Fruit fly (Drosophila melanogaster) whole organism, wandering third instar larva: ENCODE measurements around the gene CG14507.

ENCODE experiments used
- Abd-B ChIP-seq: fragments of >200 bp; optimal IDR thresholded peaks from 2 replicates; lab custom pipeline; 2017; ENCODE audit warnings: missing biosample characterization, missing genetic modification characterization
- CG32264 ChIP-seq: fragments of 200-800 bp; sonication (Bioruptor generic); optimal IDR thresholded peaks from 2 replicates; lab custom pipeline; 2016; ENCODE audit warnings: missing biosample characterization, missing genetic modification characterization
- CG9705 ChIP-seq: fragments of 200-800 bp; sonication (Bioruptor generic); optimal IDR thresholded peaks from 2 replicates; lab custom pipeline; 2018; ENCODE audit warnings: missing biosample characterization, mild to moderate bottlenecking, missing genetic modification characterization
- Dfd ChIP-seq: fragments of >200 bp; optimal IDR thresholded peaks from 2 replicates; lab custom pipeline; 2017; ENCODE audit warnings: missing biosample characterization, missing genetic modification characterization
- Dif ChIP-seq: fragments of 200-275, 200-300 bp; sonication (Bioruptor generic); optimal IDR thresholded peaks from 2 replicates; lab custom pipeline; 2018; ENCODE audit warnings: missing biosample characterization, missing genetic modification characterization; ENCODE audit not compliant: partially characterized antibody
- GATAd ChIP-seq: sonication (Bioruptor generic); optimal IDR thresholded peaks from 2 replicates; lab custom pipeline; 2016; ENCODE audit warnings: missing biosample characterization, missing genetic modification characterization
- HLH106 ChIP-seq: fragments of 200-800 bp; optimal IDR thresholded peaks from 3 replicates; lab custom pipeline; 2019; ENCODE audit warnings: missing biosample characterization, mild to moderate bottlenecking, missing genetic modification characterization, moderate library complexity
- Hnf4 ChIP-seq: fragments of 200-800 bp; sonication (Bioruptor generic); optimal IDR thresholded peaks from 2 replicates; lab custom pipeline; 2016; ENCODE audit warnings: missing biosample characterization, mild to moderate bottlenecking, missing genetic modification characterization
- Hr78 ChIP-seq: fragments of >200 bp; optimal IDR thresholded peaks from 2 replicates; lab custom pipeline; 2017; ENCODE audit warnings: missing biosample characterization, missing genetic modification characterization
- Hr83 ChIP-seq: fragments of 200-300 bp; sonication (Bioruptor generic); optimal IDR thresholded peaks from 2 replicates; lab custom pipeline; 2016; ENCODE audit warnings: missing biosample characterization, mild to moderate bottlenecking, missing genetic modification characterization, moderate library complexity; ENCODE audit not compliant: poor library complexity, severe bottlenecking
- Jra ChIP-seq: sonication (Bioruptor generic); optimal IDR thresholded peaks from 2 replicates; lab custom pipeline; 2016; ENCODE audit warnings: missing biosample characterization, missing genetic modification characterization
- Mio ChIP-seq: sonication (Bioruptor generic); optimal IDR thresholded peaks from 2 replicates; lab custom pipeline; 2016; ENCODE audit warnings: missing biosample characterization, missing genetic modification characterization
- Myc ChIP-seq: fragments of >200 bp; optimal IDR thresholded peaks from 2 replicates; lab custom pipeline; 2017
- N ChIP-seq: fragments of >200 bp; optimal IDR thresholded peaks from 2 replicates; lab custom pipeline; 2018; ENCODE audit warnings: missing biosample characterization, missing external identifiers, missing genetic modification characterization
- OdsH ChIP-seq: fragments of 200-800 bp; sonication (Bioruptor generic); optimal IDR thresholded peaks from 2 replicates; lab custom pipeline; 2016; ENCODE audit warnings: missing biosample characterization, mild to moderate bottlenecking, missing genetic modification characterization
- Rel ChIP-seq, 2 experiments: fragments of 200-800 bp; sonication (Bioruptor generic) in 1 of 2; optimal IDR thresholded peaks; 2 replicates in 1 of 2; 3 replicates in 1 of 2; lab custom pipeline; 2016 to 2019; ENCODE audit warnings: mild to moderate bottlenecking in 2 of 2, missing biosample characterization in 2 of 2, missing genetic modification characterization in 2 of 2, moderate library complexity in 1 of 2
- Sp1 ChIP-seq: fragments of 200-800 bp; sonication (Bioruptor generic); optimal IDR thresholded peaks from 3 replicates; lab custom pipeline; 2019; ENCODE audit warnings: missing biosample characterization, mild to moderate bottlenecking, missing genetic modification characterization, moderate library complexity
- Vsx2 ChIP-seq: fragments of 200-300, 225-300 bp; sonication (Bioruptor generic); optimal IDR thresholded peaks from 2 replicates; lab custom pipeline; 2018; ENCODE audit warnings: missing biosample characterization, missing genetic modification characterization; ENCODE audit not compliant: partially characterized antibody
- br ChIP-seq: fragments of 200-800 bp; sonication (Bioruptor generic); optimal IDR thresholded peaks from 2 replicates; lab custom pipeline; 2016; ENCODE audit warnings: missing biosample characterization, missing genetic modification characterization
- brk ChIP-seq: fragments of 200-800 bp; sonication (Bioruptor generic); optimal IDR thresholded peaks from 2 replicates; lab custom pipeline; 2016; ENCODE audit warnings: missing biosample characterization, mild to moderate bottlenecking, missing genetic modification characterization
- dl ChIP-seq, 2 experiments: fragments of 175-275, 200-275 bp in 1 of 2; fragments of 200-275 bp in 1 of 2; sonication (Bioruptor generic); optimal IDR thresholded peaks; lab custom pipeline; 2018; ENCODE audit warnings: mild to moderate bottlenecking in 2 of 2, missing biosample characterization in 2 of 2, missing genetic modification characterization in 2 of 2, moderate library complexity in 2 of 2; ENCODE audit not compliant: partially characterized antibody in 2 of 2, insufficient read depth in 1 of 2
- dmrt93B ChIP-seq: fragments of 200-800 bp; sonication (Bioruptor generic); optimal IDR thresholded peaks from 2 replicates; lab custom pipeline; 2018; ENCODE audit warnings: missing biosample characterization, mild to moderate bottlenecking, missing genetic modification characterization
- dsf ChIP-seq: sonication (Bioruptor generic); optimal IDR thresholded peaks from 2 replicates; lab custom pipeline; 2016; ENCODE audit warnings: missing biosample characterization, missing genetic modification characterization, borderline replicate concordance
- ey ChIP-seq: fragments of 200-800 bp; sonication (Bioruptor generic); optimal IDR thresholded peaks from 2 replicates; lab custom pipeline; 2016; ENCODE audit warnings: missing biosample characterization, missing genetic modification characterization
- foxo ChIP-seq, 2 experiments: fragments of 200-800 bp; sonication (Bioruptor generic); optimal IDR thresholded peaks; 2 replicates in 1 of 2; 3 replicates in 1 of 2; lab custom pipeline; 2016 to 2017; ENCODE audit warnings: missing biosample characterization in 2 of 2, missing genetic modification characterization in 2 of 2
- fru ChIP-seq: fragments of 200-800 bp; sonication (Bioruptor generic); optimal IDR thresholded peaks from 3 replicates; lab custom pipeline; 2016; ENCODE audit warnings: missing biosample characterization, mild to moderate bottlenecking, missing genetic modification characterization
- h ChIP-seq: fragments of 200-800 bp; sonication (Bioruptor generic); optimal IDR thresholded peaks from 3 replicates; lab custom pipeline; 2016; ENCODE audit warnings: missing biosample characterization, mild to moderate bottlenecking, missing genetic modification characterization
- jim ChIP-seq: fragments of 175-275, 200-325 bp; sonication (Bioruptor generic); optimal IDR thresholded peaks from 2 replicates; lab custom pipeline; 2016; ENCODE audit warnings: missing biosample characterization, mild to moderate bottlenecking, missing genetic modification characterization
- lola ChIP-seq: fragments of >200 bp; optimal IDR thresholded peaks from 2 replicates; lab custom pipeline; 2017; ENCODE audit warnings: missing biosample characterization, missing genetic modification characterization
- psq ChIP-seq: fragments of 200-800 bp; sonication (Bioruptor generic); optimal IDR thresholded peaks from 3 replicates; lab custom pipeline; 2017; ENCODE audit warnings: missing biosample characterization, mild to moderate bottlenecking, missing genetic modification characterization, moderate library complexity
- rgr ChIP-seq: fragments of 200-800 bp; sonication (Bioruptor generic); optimal IDR thresholded peaks from 3 replicates; lab custom pipeline; 2016; ENCODE audit warnings: missing biosample characterization, mild to moderate bottlenecking, missing genetic modification characterization
- sage ChIP-seq: fragments of 200-800 bp; sonication (Bioruptor generic); optimal IDR thresholded peaks from 2 replicates; lab custom pipeline; 2016; ENCODE audit warnings: missing biosample characterization, mild to moderate bottlenecking, missing genetic modification characterization
- sv ChIP-seq: fragments of 200-800 bp; sonication (Bioruptor generic); optimal IDR thresholded peaks from 3 replicates; lab custom pipeline; 2016; ENCODE audit warnings: missing biosample characterization, missing genetic modification characterization
- tai ChIP-seq: sonication (Bioruptor generic); optimal IDR thresholded peaks from 2 replicates; lab custom pipeline; 2016; ENCODE audit warnings: missing biosample characterization, missing genetic modification characterization
- woc ChIP-seq: sonication (Bioruptor generic); optimal IDR thresholded peaks from 2 replicates; lab custom pipeline; 2016; ENCODE audit warnings: missing biosample characterization, mild to moderate bottlenecking, missing genetic modification characterization

Gene CG14507

dm6 chr3R:29228745-29229448, 1.4 kb upstream of the CG14507 start, which contains the start of gene Usp1:
Gene Usp1 (plus strand): TSS chr3R:29229161.
- TF ChIP-seq N (GFP tag; lab: Kevin White, UChicago) (peak; percentile 11), Hr83 (GFP tag; lab: Kevin White, UChicago) (peak; percentile 48), GATAd (GFP tag; lab: Kevin White, UChicago) (no peak), h (peak; percentile 19), tai (GFP tag; lab: Kevin White, UChicago) (no peak), Hnf4 (GFP tag; lab: Kevin White, UChicago) (no peak)

- TF ChIP-seq woc, result no peak
- TF ChIP-seq brk (GFP tag; lab: Kevin White, UChicago), result no peak
- TF ChIP-seq foxo (GFP tag; optimal IDR thresholded peaks at IDR 0.05; lab: Kevin White, UChicago), result no peak
- peak; percentile 7 for TF ChIP-seq Myc (lab: Kevin White, UChicago)
Measured at dm6 chr3R:29222891-29223842, 4.4 kb downstream of the CG14507 start, which contains the start of the genes Cisd2 and Brd8. Gene Cisd2 (minus strand): TSS chr3R:29223428. Gene Brd8 (plus strand): TSS chr3R:29223485.

dm6 chr3R:29221168-29221567, 6.4 kb downstream of the CG14507 start:
- TF ChIP-seq Sp1 (no peak), Vsx2 (no peak), sv (no peak), Abd-B (no peak), Jra (GFP tag; lab: Kevin White, UChicago) (no peak), Hr83 (GFP tag; lab: Kevin White, UChicago) (no peak), Hr78 (GFP tag; lab: Kevin White, UChicago) (no peak)

- TF ChIP-seq Hr83 (GFP tag; lab: Kevin White, UChicago) (no peak), jim (GFP tag; lab: Kevin White, UChicago) (no peak), Dfd (no peak), dl (GFP tag; optimal IDR thresholded peaks at IDR 0.05; lab: Kevin White, UChicago; ENCODE audit: insufficient read depth in 1 of 2, partially characterized antibody in 2 of 2) (no peak), fru (GFP tag; lab: Kevin White, UChicago) (no peak), N (GFP tag; lab: Kevin White, UChicago) (no peak), dsf (no peak), ey (GFP tag; lab: Kevin White, UChicago) (no peak), woc (no peak), CG32264 (no peak), Vsx2 (no peak), tai (GFP tag; lab: Kevin White, UChicago) (no peak), Hr78 (GFP tag; lab: Kevin White, UChicago) (no peak), GATAd (GFP tag; lab: Kevin White, UChicago) (no peak), Mio (GFP tag; lab: Kevin White, UChicago) (no peak), psq (GFP tag; lab: Kevin White, UChicago) (no peak), br (GFP tag; lab: Kevin White, UChicago) (no peak), h (no peak), brk (GFP tag; lab: Kevin White, UChicago) (no peak), sv (no peak)
Measured at dm6 chr3R:29220585-29220984, 6.9 kb downstream of the CG14507 start.

dm6 chr3R:29219948-29220347, 7.6 kb downstream of the CG14507 start, which contains the start of gene eEF1gamma:
Gene eEF1gamma (plus strand): TSS chr3R:29220172.
- TF ChIP-seq Sp1 (peak; percentile 94), CG9705 (peak; percentile 97), psq (GFP tag; lab: Kevin White, UChicago) (peak; percentile 80), Rel (GFP tag; optimal IDR thresholded peaks at IDR 0.05; lab: Kevin White, UChicago) (no peak), Rel (tag; optimal IDR thresholded peaks at IDR 0.05; lab: Kevin White, UChicago) (peak; percentile 71), Mio (GFP tag; lab: Kevin White, UChicago) (peak; percentile 83), sv (peak; percentile 93), br (GFP tag; lab: Kevin White, UChicago) (peak; percentile 94), Dif (GFP tag; lab: Kevin White, UChicago) (peak; percentile 38), sage (GFP tag; lab: Kevin White, UChicago) (peak; percentile 46), GATAd (GFP tag; lab: Kevin White, UChicago) (peak; percentile 14), CG32264 (peak; percentile 78), dmrt93B (GFP tag; lab: Kevin White, UChicago) (peak; percentile 96), Dfd (no peak), Myc (lab: Kevin White, UChicago) (peak; percentile 50), Hr78 (GFP tag; lab: Kevin White, UChicago) (no peak), lola (no peak), OdsH (peak; percentile 90), woc (no peak), HLH106 (peak; percentile 88), ey (GFP tag; lab: Kevin White, UChicago) (peak; percentile 77), Hr83 (GFP tag; lab: Kevin White, UChicago) (peak; percentile 93), rgr (GFP tag; lab: Kevin White, UChicago) (peak; percentile 95), Jra (GFP tag; lab: Kevin White, UChicago) (no peak), h (peak; percentile 91), Hnf4 (GFP tag; lab: Kevin White, UChicago) (no peak)
